Fruit fly (Drosophila melanogaster): ENCODE data around the gene BBIP1.

- no peak for TF ChIP-seq Sin3A (optimal IDR thresholded peaks at IDR 0.05)
- TF ChIP-seq h (optimal IDR thresholded peaks at IDR 0.05), result no peak
- no peak for TF ChIP-seq ttk (optimal IDR thresholded peaks at IDR 0.05)
- TF ChIP-seq Myc (optimal IDR thresholded peaks at IDR 0.05), result no peak
- no peak for TF ChIP-seq psq (optimal IDR thresholded peaks at IDR 0.05)
- no peak for TF ChIP-seq insv (optimal IDR thresholded peaks at IDR 0.05)
Observed at dm6 chr3R:9392421-9392820, 11.8 kb upstream of the BBIP1 start.

Data from Kc167 (cell line).